Fruit fly (Drosophila melanogaster): ENCODE measurements around the gene Nup35.
A peak's percentile ranks its signal among the peaks of the same experiment; 100 is the strongest.

Nup35 gene

dm6 chrX:18644890-18645289 lies 3.1 kb upstream of the Nup35 start (continued):
- TF ChIP-seq CG13624 (GFP tag; optimal IDR thresholded peaks at IDR 0.05) (peak; percentile 16), pzg (GFP tag; optimal IDR thresholded peaks at IDR 0.05) (no peak), CG4854 (GFP tag; optimal IDR thresholded peaks at IDR 0.05) (peak; percentile 56), odd (GFP tag; optimal IDR thresholded peaks at IDR 0.05) (peak; percentile 76), CG34224 (GFP tag; IDR thresholded peaks at IDR 0.05; ENCODE audit: partially characterized antibody) (no peak), lilli (GFP tag; optimal IDR thresholded peaks at IDR 0.05) (peak; percentile 88), CG12155 (GFP tag; optimal IDR thresholded peaks at IDR 0.05) (peak; percentile 58), CG33557 (GFP tag; optimal IDR thresholded peaks at IDR 0.05) (peak; percentile 52), sug (tag; optimal IDR thresholded peaks at IDR 0.05) (peak; percentile 75), CG3838 (GFP tag; optimal IDR thresholded peaks at IDR 0.05) (peak; percentile 31), bcd (GFP tag; optimal IDR thresholded peaks at IDR 0.05) (peak; percentile 77), Sin3A (optimal IDR thresholded peaks at IDR 0.05) (no peak), Doc3 (GFP tag; IDR thresholded peaks at IDR 0.05; ENCODE audit: partially characterized antibody) (no peak), CG31224 (GFP tag; IDR thresholded peaks at IDR 0.05) (peak; percentile 56), CG1529 (GFP tag; optimal IDR thresholded peaks at IDR 0.05) (peak; percentile 67), Atf6 (GFP tag; IDR thresholded peaks at IDR 0.05) (peak; percentile 76), CG13296 (GFP tag; optimal IDR thresholded peaks at IDR 0.05) (peak; percentile 87), CTCF (GFP tag; optimal IDR thresholded peaks at IDR 0.05) (peak; percentile 52), Ptx1 (GFP tag; IDR thresholded peaks at IDR 0.05) (peak; percentile 81), CG1024 (GFP tag; IDR thresholded peaks at IDR 0.05) (0 out of 2 replicates have a peak, but pooled peaks have one; percentile 38), H15 (GFP tag; IDR thresholded peaks at IDR 0.05) (peak; percentile 69; the same call in 2 of the 3 replicates), mam (GFP tag; optimal IDR thresholded peaks at IDR 0.05) (peak; percentile 74), Hr78 (GFP tag; optimal IDR thresholded peaks at IDR 0.05) (peak in 1 of 2 experiments; percentile 53), Ets97D (GFP tag; optimal IDR thresholded peaks at IDR 0.05) (no peak), hbn (GFP tag; IDR thresholded peaks at IDR 0.05; ENCODE audit: partially characterized antibody) (no peak), cwo (GFP tag; optimal IDR thresholded peaks at IDR 0.05) (peak; percentile 78), CG10274 (GFP tag; optimal IDR thresholded peaks at IDR 0.05) (peak; percentile 69), Awh (GFP tag; IDR thresholded peaks at IDR 0.05) (peak; percentile 52; the same call in 1 of the 2 replicates), CG6854 (GFP tag; optimal IDR thresholded peaks at IDR 0.05) (peak; percentile 63), E2f2 (GFP tag; IDR thresholded peaks at IDR 0.05) (peak; percentile 53; the same call in 1 of the 2 replicates), stc (GFP tag; IDR thresholded peaks at IDR 0.05) (peak; percentile 71), inv (GFP tag; IDR thresholded peaks at IDR 0.05; ENCODE audit: partially characterized antibody) (no peak), dimm (GFP tag; IDR thresholded peaks at IDR 0.05) (no peak), lab (GFP tag; optimal IDR thresholded peaks at IDR 0.05) (peak; percentile 93), Aef1 (GFP tag; IDR thresholded peaks at IDR 0.05) (no peak; the same call in 1 of the 3 replicates), Asciz (GFP tag; optimal IDR thresholded peaks at IDR 0.05) (peak; percentile 79), CG1647 (GFP tag; optimal IDR thresholded peaks at IDR 0.05) (peak; percentile 76), Hmx (GFP tag; optimal IDR thresholded peaks at IDR 0.05) (peak; percentile 52), CG11696 (GFP tag; IDR thresholded peaks at IDR 0.05) (0 out of 2 replicates have a peak, but pooled peaks have one; percentile 16), Oaz (GFP tag; IDR thresholded peaks at IDR 0.05) (peak; percentile 30; the same call in 1 of the 2 replicates), Bteb2 (GFP tag; optimal IDR thresholded peaks at IDR 0.05) (peak; percentile 70), fd3F (GFP tag; optimal IDR thresholded peaks at IDR 0.05) (peak; percentile 67), CG1233 (GFP tag; optimal IDR thresholded peaks at IDR 0.05) (peak; percentile 75), CG17328 (GFP tag; IDR thresholded peaks at IDR 0.05) (peak; percentile 66; the same call in 1 of the 2 replicates), nmo (GFP tag; optimal IDR thresholded peaks at IDR 0.05) (peak; percentile 86), CG7928 (GFP tag; optimal IDR thresholded peaks at IDR 0.05) (peak; percentile 43), CG12071 (GFP tag; optimal IDR thresholded peaks at IDR 0.05) (peak; percentile 86), HmgZ (tag; optimal IDR thresholded peaks at IDR 0.05) (peak; percentile 82), CG12104 (GFP tag; optimal IDR thresholded peaks at IDR 0.05) (peak; percentile 78), D19A (tag; optimal IDR thresholded peaks at IDR 0.05) (peak; percentile 79), Bgb (GFP tag; IDR thresholded peaks at IDR 0.05; ENCODE audit: partially characterized antibody) (no peak)

Data from whole organism, embryonic.